Fruit fly (Drosophila melanogaster): ENCODE results near the gene RpS19b.

- no peak for TF ChIP-seq Dll (optimal IDR thresholded peaks at IDR 0.05)
- TF ChIP-seq usp (GFP tag; optimal IDR thresholded peaks at IDR 0.05) = no peak
- no peak for TF ChIP-seq pan (optimal IDR thresholded peaks at IDR 0.05)
These were observed 9.2 kb upstream of the RpS19b start for dm6 chr3R:23942550-23942949.

All from whole organism.